Fruit fly (Drosophila melanogaster): ENCODE results near the gene CG1265.
A peak's percentile ranks its signal among the peaks of the same experiment; 100 is the strongest.

Gene CG1265

DNA sequence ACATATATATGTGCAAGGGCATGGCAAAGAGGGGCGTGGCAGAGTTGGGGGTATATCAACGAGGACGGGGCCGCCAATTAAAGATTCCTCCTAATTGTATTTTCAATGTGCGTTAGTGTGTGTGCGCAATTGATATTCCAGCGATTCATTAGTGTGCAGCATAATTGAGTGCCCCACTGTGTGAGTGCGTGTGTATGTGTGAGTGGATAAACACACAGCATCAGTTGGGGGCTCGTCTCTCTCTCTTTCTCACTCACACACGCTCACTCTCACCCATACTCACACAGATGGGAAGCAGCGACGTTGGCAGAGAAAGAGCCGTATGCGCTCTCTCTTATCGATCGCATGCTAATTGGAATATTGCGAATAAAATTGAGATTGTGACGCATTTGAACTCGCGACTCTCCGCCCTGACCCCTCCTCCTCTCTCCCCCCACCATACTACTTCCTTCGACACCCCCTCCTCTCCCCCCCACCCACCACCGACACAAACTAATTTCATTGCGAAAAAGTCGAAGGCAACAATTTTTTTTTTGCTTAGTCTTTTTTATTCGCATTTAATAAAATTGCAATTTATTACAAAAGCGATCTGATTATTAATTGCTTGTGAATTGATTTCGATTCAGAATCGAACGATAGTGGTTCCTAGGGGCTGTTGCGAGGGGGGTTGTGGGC lies 20.8 kb upstream of the CG1265 start:
- TF ChIP-seq CG16779 (tag; optimal IDR thresholded peaks at IDR 0.05) = no peak
- peak; percentile 42 for TF ChIP-seq fkh (GFP tag; optimal IDR thresholded peaks at IDR 0.05)
- peak; percentile 84 for TF ChIP-seq svp (GFP tag)
- no peak for TF ChIP-seq cyc (GFP tag; optimal IDR thresholded peaks at IDR 0.05)
- TF ChIP-seq ss (GFP tag; optimal IDR thresholded peaks at IDR 0.05) = peak in 1 of 2 experiments; percentile 46
- TF ChIP-seq salr (GFP tag; optimal IDR thresholded peaks at IDR 0.05) = no peak
- 0 out of 2 replicates have a peak, but pooled peaks have one; percentile 18 for TF ChIP-seq CG15336 (GFP tag; IDR thresholded peaks at IDR 0.05)

DNA sequence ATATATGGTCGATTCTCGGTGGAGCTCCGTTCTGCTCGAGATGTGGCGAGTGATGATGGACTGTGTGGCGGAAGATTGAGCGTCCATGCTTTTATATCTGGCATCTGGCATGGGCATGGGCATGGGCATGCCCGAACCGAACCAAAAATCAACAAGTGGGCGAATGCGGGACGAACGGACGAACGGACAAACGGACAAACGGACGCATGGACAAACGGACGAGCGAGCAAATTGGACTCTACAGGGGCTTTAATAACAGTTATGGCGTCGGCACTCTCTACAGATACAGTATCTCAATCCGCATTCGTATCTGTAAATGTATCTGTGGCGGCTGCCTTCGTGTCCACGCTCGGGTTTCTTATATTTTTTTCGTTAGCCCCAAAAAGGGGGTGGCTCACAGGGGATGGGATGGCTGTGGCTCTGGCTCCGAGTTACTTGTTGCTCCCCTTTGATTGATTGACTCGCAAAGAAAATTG lies 18.4 kb upstream of the CG1265 start, which contains the start of gene ImpL2:
Gene ImpL2, minus strand, starts transcription at position 51 of the 476 bp plus-strand sequence.
- no peak for TF ChIP-seq spab (GFP tag; optimal IDR thresholded peaks at IDR 0.05)
- TF ChIP-seq CG6808 (GFP tag; optimal IDR thresholded peaks at IDR 0.05) = no peak
- TF ChIP-seq Sox102F (GFP tag; optimal IDR thresholded peaks at IDR 0.05) = no peak
- TF ChIP-seq Eip78C (GFP tag) = peak; percentile 35
- TF ChIP-seq ss (GFP tag; optimal IDR thresholded peaks at IDR 0.05) = no peak
- TF ChIP-seq CG7368 (GFP tag; optimal IDR thresholded peaks at IDR 0.05) = no peak

DNA sequence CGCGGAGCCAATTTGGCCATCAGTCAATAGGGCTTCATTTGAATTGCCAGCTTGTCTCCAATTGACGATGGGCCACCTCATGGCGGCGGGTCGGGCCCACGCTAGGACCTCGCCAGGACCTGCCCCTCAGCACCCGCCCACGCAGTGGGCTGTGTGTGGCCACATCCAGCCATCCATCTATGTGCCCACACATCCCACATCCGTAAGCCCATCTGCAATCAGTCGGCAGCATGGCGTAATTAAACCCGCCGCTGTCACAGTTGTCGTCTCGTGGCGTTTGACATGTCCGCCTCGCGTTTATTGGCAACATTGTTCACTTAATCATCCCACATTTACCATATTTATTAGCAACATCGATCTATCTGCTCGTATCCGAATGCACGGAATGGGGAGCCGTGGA lies 16.4 kb upstream of the CG1265 start:
- TF ChIP-seq achi (GFP tag; optimal IDR thresholded peaks at IDR 0.05) (no peak), Hr4 (GFP tag; optimal IDR thresholded peaks at IDR 0.05) (no peak), Eip93F (GFP tag; optimal IDR thresholded peaks at IDR 0.05) (no peak), CG4318 (GFP tag; optimal IDR thresholded peaks at IDR 0.05) (no peak), Blimp-1 (GFP tag; optimal IDR thresholded peaks at IDR 0.05) (no peak), fkh (GFP tag; optimal IDR thresholded peaks at IDR 0.05) (no peak), Ets96B (tag; optimal IDR thresholded peaks at IDR 0.05) (no peak), ss (GFP tag; optimal IDR thresholded peaks at IDR 0.05) (no peak), Lpt (GFP tag; optimal IDR thresholded peaks at IDR 0.05) (no peak), lz (GFP tag; optimal IDR thresholded peaks at IDR 0.05) (no peak), CG6808 (GFP tag; optimal IDR thresholded peaks at IDR 0.05) (no peak), CG10669 (GFP tag; optimal IDR thresholded peaks at IDR 0.05) (no peak), CG11294 (GFP tag; IDR thresholded peaks at IDR 0.05) (no peak)

DNA sequence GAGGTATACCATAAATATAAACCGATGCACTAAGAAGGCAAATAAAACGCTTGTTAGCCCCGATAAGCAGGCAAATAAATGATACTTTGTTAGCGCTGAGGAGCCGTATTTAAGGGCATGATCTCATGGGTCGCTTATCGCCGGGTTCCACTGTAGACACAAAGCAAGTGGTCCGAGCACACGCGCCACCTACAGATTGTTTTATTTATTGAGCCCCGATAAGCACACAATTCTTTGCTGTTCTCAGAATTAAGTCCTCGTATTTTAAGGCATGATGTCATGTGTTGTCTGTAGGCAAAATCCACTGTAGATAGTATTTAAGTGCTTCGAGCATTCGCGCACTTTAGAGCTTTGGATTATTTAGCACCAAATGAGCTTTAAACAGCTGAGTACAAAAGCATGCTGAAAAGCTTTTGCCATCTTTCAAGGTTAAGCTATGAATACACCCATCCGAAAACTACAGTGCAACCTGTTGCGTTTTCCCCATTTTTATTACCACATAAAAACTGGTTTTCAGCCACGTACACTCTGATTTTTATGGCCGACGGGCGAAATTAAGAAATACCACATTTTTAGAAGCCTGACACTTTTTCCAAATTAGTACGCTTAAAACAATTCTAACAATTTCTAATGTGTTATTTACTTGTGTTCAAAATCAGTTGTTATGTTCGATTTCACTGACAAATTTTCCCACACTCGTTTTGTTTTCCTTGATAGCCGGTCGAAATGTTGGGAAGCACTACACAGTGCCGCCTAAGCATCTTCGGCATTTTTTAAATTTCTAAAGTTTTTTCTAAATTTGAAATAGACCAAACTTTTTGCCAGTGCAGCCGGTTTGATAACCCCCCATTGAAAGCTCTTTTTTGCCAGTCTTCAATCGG lies 14.9 kb upstream of the CG1265 start, which contains the start of gene Sqor:
Gene Sqor, plus strand, starts transcription at position 732 of the 881 bp plus-strand sequence.
- TF ChIP-seq spab (GFP tag; optimal IDR thresholded peaks at IDR 0.05) (peak; percentile 88), CG7368 (GFP tag; optimal IDR thresholded peaks at IDR 0.05) (peak; percentile 91), CG6792 (GFP tag; optimal IDR thresholded peaks at IDR 0.05) (peak; percentile 89), CG8319 (GFP tag; optimal IDR thresholded peaks at IDR 0.05) (peak; percentile 86), Lpt (GFP tag; optimal IDR thresholded peaks at IDR 0.05) (peak; percentile 93), Eip78C (GFP tag) (peak; percentile 100), achi (GFP tag; optimal IDR thresholded peaks at IDR 0.05) (peak; percentile 93), lz (GFP tag; optimal IDR thresholded peaks at IDR 0.05) (peak; percentile 94), CG8119 (GFP tag; IDR thresholded peaks at IDR 0.05) (peak; percentile 96), Smox (GFP tag; optimal IDR thresholded peaks at IDR 0.05) (peak; percentile 89), CG11762 (GFP tag; optimal IDR thresholded peaks at IDR 0.05; ENCODE audit: insufficient read depth) (peak; percentile 90), CG4318 (GFP tag; optimal IDR thresholded peaks at IDR 0.05) (peak; percentile 97), svp (GFP tag) (peak; percentile 99), CG16779 (tag; optimal IDR thresholded peaks at IDR 0.05) (peak; percentile 92), acj6 (GFP tag; optimal IDR thresholded peaks at IDR 0.05) (peak; percentile 94), dac (GFP tag; optimal IDR thresholded peaks at IDR 0.05) (peak; percentile 95), CG10669 (GFP tag; optimal IDR thresholded peaks at IDR 0.05) (peak; percentile 91), CG3032 (tag; optimal IDR thresholded peaks at IDR 0.05) (peak; percentile 98), Eip75B (GFP tag; optimal IDR thresholded peaks at IDR 0.05) (peak; percentile 95), CG9139 (GFP tag; optimal IDR thresholded peaks at IDR 0.05) (peak; percentile 89), Ets21C (GFP tag; optimal IDR thresholded peaks at IDR 0.05) (peak; percentile 89), cyc (GFP tag; optimal IDR thresholded peaks at IDR 0.05) (peak; percentile 91), pdm3 (GFP tag; optimal IDR thresholded peaks at IDR 0.05) (peak; percentile 96), CG11294 (GFP tag; IDR thresholded peaks at IDR 0.05) (peak; percentile 87), ss (GFP tag; optimal IDR thresholded peaks at IDR 0.05) (peak; percentile 94 to 95), CG1621 (tag; optimal IDR thresholded peaks at IDR 0.05) (peak; percentile 86), Met (GFP tag; optimal IDR thresholded peaks at IDR 0.05) (no peak), CG11902 (GFP tag; optimal IDR thresholded peaks at IDR 0.05) (peak; percentile 88), Sox14 (GFP tag; optimal IDR thresholded peaks at IDR 0.05) (peak; percentile 97), OdsH (GFP tag; optimal IDR thresholded peaks at IDR 0.05) (peak; percentile 95), CG8632 (GFP tag; optimal IDR thresholded peaks at IDR 0.05) (peak; percentile 92)

Measured in whole organism, prepupa.